Worm (Caenorhabditis elegans) whole organism, L4 larva: ENCODE measurements around the gene ZK666.12.
A peak's percentile ranks its signal among the peaks of the same experiment; 100 is the strongest.

Experiments
- D1046.2 ChIP-seq: fragments of 200-800 bp; sonication (Bioruptor generic); IDR thresholded peaks from 2 replicates; pipeline ENCODE4 v1.3.6; 2022; ENCODE audit warnings: missing genetic modification characterization, missing compliant biosample characterization
- F26F4.8 ChIP-seq: fragments of 200-800 bp; sonication (Bioruptor generic); conservative IDR thresholded peaks from 2 replicates; pipeline ENCODE4 v1.3.6; 2022; ENCODE audit warnings: missing genetic modification characterization, missing compliant biosample characterization
- R02D3.7 ChIP-seq: fragments of 150-350 bp; sonication (generic microtip); optimal IDR thresholded peaks from 3 replicates; lab custom pipeline; 2014; ENCODE audit warnings: missing biosample characterization, missing genetic modification characterization
- Y5F2A.4 ChIP-seq: fragments of 200-800 bp; sonication (Bioruptor generic); optimal IDR thresholded peaks from 2 replicates; lab custom pipeline; 2018; ENCODE audit warnings: mild to moderate bottlenecking, missing genetic modification characterization, missing compliant biosample characterization
- aha-1 ChIP-seq: fragments of 150-350 bp; peaks from one replicate; lab custom pipeline; 2014; ENCODE audit warnings: missing biosample characterization, missing genetic modification characterization
- aly-2 ChIP-seq: sonication (generic microtip); optimal IDR thresholded peaks from 2 replicates; lab custom pipeline; 2018; ENCODE audit warnings: missing biosample characterization, missing genetic modification characterization
- arid-1 ChIP-seq: fragments of 200-800 bp; sonication (Bioruptor generic); conservative IDR thresholded peaks from 2 replicates; pipeline ENCODE4 v1.3.6; 2022; ENCODE audit warnings: missing genetic modification reagents, missing genetic modification characterization, missing compliant biosample characterization
- attf-4 ChIP-seq: sonication (generic microtip); optimal IDR thresholded peaks from 3 replicates; lab custom pipeline; 2017; ENCODE audit warnings: missing biosample characterization, missing genetic modification characterization
- cey-2 ChIP-seq: sonication (generic microtip); optimal IDR thresholded peaks from 3 replicates; lab custom pipeline; 2017; ENCODE audit warnings: missing genetic modification characterization, mild to moderate bottlenecking, missing compliant biosample characterization, antibody characterized with exemption, borderline replicate concordance; ENCODE audit not compliant: insufficient read depth
- ctbp-1 ChIP-seq: fragments of 200-800 bp; sonication (Bioruptor generic); IDR thresholded peaks from 2 replicates; pipeline ENCODE4 v1.3.6; 2022; ENCODE audit warnings: missing genetic modification reagents, missing genetic modification characterization, missing compliant biosample characterization
- daf-12 ChIP-seq: fragments of 150-350 bp; optimal IDR thresholded peaks from 2 replicates; lab custom pipeline; 2014; ENCODE audit warnings: missing biosample characterization, missing genetic modification reagents, missing genetic modification characterization
- daf-16 ChIP-seq, 3 experiments: sonication (generic microtip); optimal IDR thresholded peaks; 2 replicates each; lab custom pipeline; 2016 to 2017; ENCODE audit warnings: missing genetic modification characterization in 3 of 3, missing genetic modification reagents in 3 of 3, mild to moderate bottlenecking in 2 of 3, missing compliant biosample characterization in 2 of 3, missing biosample characterization in 1 of 3, moderate library complexity in 1 of 3
- daf-19 ChIP-seq: fragments of 200-800 bp; sonication (Bioruptor generic); conservative IDR thresholded peaks from 2 replicates; pipeline ENCODE4 v1.3.6; 2022; ENCODE audit warnings: missing genetic modification characterization, missing compliant biosample characterization
- daf-8 ChIP-seq: fragments of 200-800 bp; sonication (Bioruptor generic); IDR thresholded peaks from 2 replicates; pipeline ENCODE4 v1.3.6; 2022; ENCODE audit warnings: missing genetic modification characterization, missing compliant biosample characterization
- dmd-6 ChIP-seq: fragments of 200-800 bp; sonication (Bioruptor generic); IDR thresholded peaks from 2 replicates; pipeline ENCODE4 v1.3.6; 2022; ENCODE audit warnings: missing genetic modification reagents, missing genetic modification characterization, missing compliant biosample characterization
- dpl-1 ChIP-seq: fragments of 150-350 bp; optimal IDR thresholded peaks from 2 replicates; lab custom pipeline; 2014; ENCODE audit warnings: missing biosample characterization, missing genetic modification reagents, missing genetic modification characterization
- duxl-1 ChIP-seq: sonication (generic microtip); optimal IDR thresholded peaks from 2 replicates; lab custom pipeline; 2016; ENCODE audit warnings: mild to moderate bottlenecking, missing genetic modification characterization, moderate library complexity, missing compliant biosample characterization; ENCODE audit not compliant: poor library complexity
- dve-1 ChIP-seq: sonication (generic microtip); optimal IDR thresholded peaks from 2 replicates; lab custom pipeline; 2017; ENCODE audit warnings: antibody characterized with exemption, mild to moderate bottlenecking, missing genetic modification characterization, missing compliant biosample characterization; ENCODE audit not compliant: insufficient read depth
- fkh-10 ChIP-seq: fragments of 150-350 bp; optimal IDR thresholded peaks from 2 replicates; lab custom pipeline; 2014; ENCODE audit warnings: missing biosample characterization, missing genetic modification reagents, missing genetic modification characterization
- fos-1 ChIP-seq: fragments of 150-350 bp; optimal IDR thresholded peaks from 2 replicates; lab custom pipeline; 2014; ENCODE audit warnings: missing biosample characterization, missing genetic modification characterization
- hlh-11 ChIP-seq: fragments of 200-800 bp; sonication (Bioruptor generic); optimal IDR thresholded peaks from 2 replicates; lab custom pipeline; 2018; ENCODE audit warnings: mild to moderate bottlenecking, missing genetic modification characterization, missing compliant biosample characterization
- hlh-30 ChIP-seq: sonication (generic microtip); optimal IDR thresholded peaks from 2 replicates; lab custom pipeline; 2017; ENCODE audit warnings: antibody characterized with exemption, mild to moderate bottlenecking, missing genetic modification characterization, missing compliant biosample characterization; ENCODE audit not compliant: insufficient read depth
- jun-1 ChIP-seq: fragments of 150-350 bp; optimal IDR thresholded peaks from 2 replicates; lab custom pipeline; 2014; ENCODE audit warnings: missing biosample characterization, missing genetic modification reagents, missing genetic modification characterization
- lin-13 ChIP-seq: fragments of 150-350 bp; optimal IDR thresholded peaks from 2 replicates; lab custom pipeline; 2014; ENCODE audit warnings: missing biosample characterization, missing genetic modification reagents, missing genetic modification characterization
- lin-29 ChIP-seq: fragments of 200-800 bp; sonication (Bioruptor generic); IDR thresholded peaks from 2 replicates; pipeline ENCODE4 v1.3.6; 2022; ENCODE audit warnings: missing genetic modification reagents, missing genetic modification characterization, missing compliant biosample characterization
- lin-39 ChIP-seq: fragments of 150-350 bp; optimal IDR thresholded peaks from 2 replicates; lab custom pipeline; 2014; ENCODE audit warnings: missing biosample characterization, missing genetic modification reagents, missing genetic modification characterization
- lsy-2 ChIP-seq, 2 experiments: fragments of 150-350 bp in 1 of 2; sonication (generic microtip) in 1 of 2; optimal IDR thresholded peaks; 2 replicates each; lab custom pipeline; 2014 to 2017; ENCODE audit warnings: missing biosample characterization in 2 of 2, missing genetic modification characterization in 2 of 2
- mdl-1 ChIP-seq, 2 experiments: fragments of 150-350 bp in 1 of 2; sonication (generic microtip) in 1 of 2; optimal IDR thresholded peaks; 2 replicates each; lab custom pipeline; 2014 to 2017; ENCODE audit warnings: missing biosample characterization in 2 of 2, missing genetic modification characterization in 2 of 2
- mdt-29 ChIP-seq: fragments of 200-800 bp; sonication (Bioruptor generic); IDR thresholded peaks from 2 replicates; pipeline ENCODE4 v1.3.6; 2022; ENCODE audit warnings: missing genetic modification reagents, missing genetic modification characterization, missing compliant biosample characterization
- mep-1 ChIP-seq: fragments of 150-350 bp; sonication (generic microtip); optimal IDR thresholded peaks from 3 replicates; lab custom pipeline; 2014; ENCODE audit warnings: missing biosample characterization, missing genetic modification characterization
- mxl-2 ChIP-seq: fragments of 200-800 bp; sonication (Bioruptor generic); conservative IDR thresholded peaks from 2 replicates; pipeline ENCODE4 v1.3.6; 2022; ENCODE audit warnings: missing genetic modification reagents, missing genetic modification characterization, missing compliant biosample characterization
- nhr-11 ChIP-seq: fragments of 150-350 bp; optimal IDR thresholded peaks from 2 replicates; lab custom pipeline; 2014; ENCODE audit warnings: missing biosample characterization, missing genetic modification characterization
- nhr-111 ChIP-seq: fragments of 200-800 bp; sonication (Bioruptor generic); optimal IDR thresholded peaks from 2 replicates; lab custom pipeline; 2018; ENCODE audit warnings: mild to moderate bottlenecking, missing genetic modification characterization, missing compliant biosample characterization
- nhr-237 ChIP-seq: sonication (generic microtip); optimal IDR thresholded peaks from 2 replicates; lab custom pipeline; 2017; ENCODE audit warnings: missing biosample characterization, missing genetic modification characterization
- nhr-28 ChIP-seq: fragments of 150-350 bp; optimal IDR thresholded peaks from 2 replicates; lab custom pipeline; 2014; ENCODE audit warnings: missing biosample characterization, missing genetic modification characterization
- nhr-76 ChIP-seq: fragments of 150-350 bp; optimal IDR thresholded peaks from 2 replicates; lab custom pipeline; 2014; ENCODE audit warnings: missing biosample characterization, missing genetic modification characterization
- nhr-77 ChIP-seq: fragments of 150-350 bp; optimal IDR thresholded peaks from 2 replicates; lab custom pipeline; 2014; ENCODE audit warnings: missing biosample characterization, missing genetic modification characterization
- php-3 ChIP-seq: fragments of 200-800 bp; sonication (Bioruptor generic); IDR thresholded peaks from 2 replicates; pipeline ENCODE4 v1.3.6; 2022; ENCODE audit warnings: missing genetic modification reagents, missing genetic modification characterization, missing compliant biosample characterization
- pqm-1 ChIP-seq: sonication (generic microtip); optimal IDR thresholded peaks from 2 replicates; lab custom pipeline; 2017; ENCODE audit warnings: missing biosample characterization, missing genetic modification characterization
- rbr-2 ChIP-seq: sonication (generic microtip); optimal IDR thresholded peaks from 2 replicates; lab custom pipeline; 2016; ENCODE audit warnings: missing genotype, missing genetic modification characterization, missing compliant biosample characterization
- skn-1 ChIP-seq: fragments of 150-350 bp; optimal IDR thresholded peaks from 2 replicates; lab custom pipeline; 2014; ENCODE audit warnings: missing biosample characterization, missing genetic modification characterization
- snpc-1.2 ChIP-seq: fragments of 200-800 bp; sonication (Bioruptor generic); IDR thresholded peaks from 2 replicates; pipeline ENCODE4 v1.3.6; 2022; ENCODE audit warnings: missing genetic modification reagents, missing genetic modification characterization, missing compliant biosample characterization
- snpc-4 ChIP-seq: fragments of 150-350 bp; optimal IDR thresholded peaks from 2 replicates; lab custom pipeline; 2014; ENCODE audit warnings: missing biosample characterization, missing genetic modification characterization
- spr-1 ChIP-seq: sonication (generic microtip); optimal IDR thresholded peaks from 2 replicates; lab custom pipeline; 2016; ENCODE audit warnings: mild to moderate bottlenecking, missing genetic modification characterization, missing compliant biosample characterization
- spr-3 ChIP-seq: fragments of 200-800 bp; sonication (Bioruptor generic); optimal IDR thresholded peaks from 2 replicates; lab custom pipeline; 2018; ENCODE audit warnings: mild to moderate bottlenecking, missing genetic modification characterization, missing compliant biosample characterization
- unc-130 ChIP-seq: sonication (generic microtip); optimal IDR thresholded peaks from 2 replicates; lab custom pipeline; 2016; ENCODE audit warnings: missing genetic modification reagents, missing genetic modification characterization, missing compliant biosample characterization
- zag-1 ChIP-seq: fragments of 150-350 bp; optimal IDR thresholded peaks from 2 replicates; lab custom pipeline; 2014; ENCODE audit warnings: missing biosample characterization, missing genetic modification characterization
- zfp-2 ChIP-seq: sonication (generic microtip); optimal IDR thresholded peaks from 2 replicates; lab custom pipeline; 2016; ENCODE audit warnings: mild to moderate bottlenecking, missing genetic modification characterization, missing compliant biosample characterization
- zip-2 ChIP-seq: fragments of 150-350 bp; optimal IDR thresholded peaks from 2 replicates; lab custom pipeline; 2014; ENCODE audit warnings: missing biosample characterization, missing genetic modification characterization
- ztf-7 ChIP-seq: fragments of 150-350 bp; optimal IDR thresholded peaks from 2 replicates; lab custom pipeline; 2014; ENCODE audit warnings: missing biosample characterization, missing genetic modification characterization

ZK666.12 gene

ce11 chrII:10495912-10496311, at the start of gene ZK666.12:
Gene ZK666.12 (plus strand): TSS chrII:10496212.
- TF ChIP-seq snpc-1.2 = no peak
- no peak for TF ChIP-seq snpc-4 (tag; lab: Kevin White, UChicago)
- TF ChIP-seq dve-1 (tag; lab: Kevin White, UChicago) = no peak
- no peak for TF ChIP-seq dpl-1 (GFP tag; lab: Kevin White, UChicago)

ce11 chrII:10446300-10446699, 49.7 kb upstream of the ZK666.12 start:
- peak in 1 of 2 experiments; percentile 47 for TF ChIP-seq mdl-1 (tag; optimal IDR thresholded peaks at IDR 0.05; lab: Kevin White, UChicago)
- TF ChIP-seq attf-4 (tag; lab: Kevin White, UChicago) = no peak
- TF ChIP-seq lin-39 = no peak
- TF ChIP-seq dpl-1 (GFP tag; lab: Kevin White, UChicago) = no peak
- TF ChIP-seq rbr-2 (tag; lab: Kevin White, UChicago) = no peak
- TF ChIP-seq nhr-76 (tag; lab: Kevin White, UChicago) = no peak
- TF ChIP-seq nhr-11 = peak; percentile 78
- TF ChIP-seq arid-1 (GFP tag; lab: Robert Waterston, UW) = no peak
- TF ChIP-seq zfp-2 (tag; lab: Kevin White, UChicago) = no peak
- no peak for TF ChIP-seq cey-2 (tag; lab: Kevin White, UChicago)
- no peak for TF ChIP-seq daf-19 (GFP tag; lab: Robert Waterston, UW)
- TF ChIP-seq spr-3 = no peak
- peak; percentile 90 for TF ChIP-seq hlh-30 (tag; lab: Kevin White, UChicago)
- TF ChIP-seq mdt-29 = peak; percentile 77
- TF ChIP-seq mxl-2 (GFP tag; lab: Robert Waterston, UW) = no peak
- TF ChIP-seq mep-1 (tag; lab: Kevin White, UChicago) = no peak
- TF ChIP-seq spr-1 (tag; lab: Kevin White, UChicago) = no peak
- TF ChIP-seq fos-1 (tag; lab: Kevin White, UChicago) = no peak
- no peak for TF ChIP-seq unc-130 (GFP tag; lab: Kevin White, UChicago)
- TF ChIP-seq D1046.2 (GFP tag; lab: Robert Waterston, UW) = no peak
- TF ChIP-seq aly-2 (tag; lab: Kevin White, UChicago) = no peak
- TF ChIP-seq dmd-6 = peak; percentile 71
- TF ChIP-seq daf-16 (GFP tag; optimal IDR thresholded peaks at IDR 0.05; lab: Kevin White, UChicago) = peak in 1 of 2 experiments; percentile 55
- TF ChIP-seq daf-16 (tag; optimal IDR thresholded peaks at IDR 0.05; lab: Kevin White, UChicago) = peak; percentile 21
- no peak for TF ChIP-seq aha-1 (tag; lab: Kevin White, UChicago)
- no peak for TF ChIP-seq zag-1 (tag; lab: Kevin White, UChicago)
- no peak for TF ChIP-seq daf-8 (GFP tag; lab: Robert Waterston, UW)
- TF ChIP-seq pqm-1 (tag; lab: Kevin White, UChicago) = no peak
- TF ChIP-seq lsy-2 (tag; optimal IDR thresholded peaks at IDR 0.05; lab: Kevin White, UChicago) = peak in 1 of 2 experiments; percentile 29
- TF ChIP-seq nhr-77 (tag; lab: Kevin White, UChicago) = peak; percentile 79
- TF ChIP-seq hlh-11 = peak; percentile 86
- peak; percentile 85 for TF ChIP-seq nhr-28 (tag; lab: Kevin White, UChicago)
- TF ChIP-seq php-3 (GFP tag; lab: Robert Waterston, UW) = peak; percentile 54; the same call in 1 of the 2 replicates
- TF ChIP-seq jun-1 (tag; lab: Kevin White, UChicago) = no peak
- TF ChIP-seq fkh-10 (GFP tag; lab: Kevin White, UChicago) = no peak
- no peak for TF ChIP-seq Y5F2A.4
- TF ChIP-seq ztf-7 (tag; lab: Kevin White, UChicago) = no peak
- no peak for TF ChIP-seq duxl-1 (tag; lab: Kevin White, UChicago)
- no peak for TF ChIP-seq nhr-237 (tag; lab: Kevin White, UChicago)
- TF ChIP-seq skn-1 (tag; lab: Kevin White, UChicago) = no peak
- TF ChIP-seq lin-13 (GFP tag; lab: Kevin White, UChicago) = no peak
- TF ChIP-seq zip-2 (tag; lab: Kevin White, UChicago) = no peak
- peak; percentile 80 for TF ChIP-seq dve-1 (tag; lab: Kevin White, UChicago)
- TF ChIP-seq lin-29 (GFP tag; lab: Robert Waterston, UW) = no peak
- TF ChIP-seq ctbp-1 (GFP tag; lab: Robert Waterston, UW) = no peak
- TF ChIP-seq F26F4.8 (GFP tag; lab: Robert Waterston, UW) = no peak
- TF ChIP-seq daf-12 = no peak
- TF ChIP-seq nhr-111 = no peak
- TF ChIP-seq R02D3.7 (tag; lab: Kevin White, UChicago) = no peak
